Worm (Caenorhabditis elegans) whole organism, dauer: ENCODE measurements around the gene F53H1.3.
"Not testable (repeated sequence)": the region's sequence is repeated elsewhere in the genome, so short reads cannot be mapped to it uniquely, and the experiment has no call there.

Experiments used
- unc-62 ChIP-seq: sonication (generic microtip); optimal IDR thresholded peaks from 2 replicates; lab custom pipeline; 2017; ENCODE audit warnings: missing biosample characterization, missing genetic modification reagents, missing genetic modification characterization

Gene F53H1.3

DNA sequence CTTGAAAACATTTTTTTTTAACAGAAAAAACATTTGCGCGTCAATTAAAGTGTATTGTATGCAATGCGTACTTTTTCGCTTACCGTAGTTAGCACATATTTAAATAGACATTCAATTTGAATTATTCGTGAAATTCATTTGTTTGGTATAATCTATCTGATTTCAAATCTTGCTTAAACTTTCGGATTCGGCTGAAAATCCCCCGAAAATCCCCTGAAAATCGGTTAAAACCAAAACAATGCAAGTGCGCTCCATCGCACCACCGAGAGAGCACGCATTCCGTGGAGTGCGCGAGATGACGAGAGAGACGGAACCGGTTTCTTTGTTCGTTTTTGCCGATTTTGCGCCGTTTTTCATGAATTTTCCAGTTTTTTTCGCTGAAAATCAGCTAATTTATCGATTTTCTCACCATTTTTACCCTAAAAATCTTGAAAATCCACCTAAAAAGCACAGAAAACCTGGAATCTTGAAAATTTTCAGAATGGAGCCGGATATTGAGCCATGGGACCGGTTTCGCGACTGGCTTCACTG lies at the start of gene F53H1.3:
TSS of gene F53H1.3 (plus strand) at position 481 of the 531 bp plus-strand sequence.
- no peak for TF ChIP-seq unc-62 (GFP tag; lab: Kevin White, UChicago)

DNA sequence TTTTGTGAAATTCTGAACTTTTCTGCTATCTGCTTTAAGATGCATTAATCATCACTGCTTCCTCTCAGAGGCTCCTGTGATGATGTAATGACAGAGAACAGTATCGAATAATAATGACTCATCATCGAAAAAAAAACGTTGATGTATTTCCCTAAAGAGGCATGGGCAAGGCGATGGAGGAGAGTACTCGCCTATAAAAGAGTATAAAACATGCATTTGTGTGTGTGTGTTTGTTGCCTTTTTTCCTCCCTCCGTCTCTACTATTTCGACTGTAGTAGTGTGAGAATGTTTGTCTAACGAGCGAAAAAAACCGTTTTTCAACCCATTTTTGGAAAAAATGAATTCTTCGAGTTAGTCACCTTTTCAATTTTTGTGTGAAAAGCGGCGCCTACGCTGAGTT lies 44.1 kb upstream of the F53H1.3 start:
- no peak for TF ChIP-seq unc-62 (GFP tag; lab: Kevin White, UChicago)

DNA sequence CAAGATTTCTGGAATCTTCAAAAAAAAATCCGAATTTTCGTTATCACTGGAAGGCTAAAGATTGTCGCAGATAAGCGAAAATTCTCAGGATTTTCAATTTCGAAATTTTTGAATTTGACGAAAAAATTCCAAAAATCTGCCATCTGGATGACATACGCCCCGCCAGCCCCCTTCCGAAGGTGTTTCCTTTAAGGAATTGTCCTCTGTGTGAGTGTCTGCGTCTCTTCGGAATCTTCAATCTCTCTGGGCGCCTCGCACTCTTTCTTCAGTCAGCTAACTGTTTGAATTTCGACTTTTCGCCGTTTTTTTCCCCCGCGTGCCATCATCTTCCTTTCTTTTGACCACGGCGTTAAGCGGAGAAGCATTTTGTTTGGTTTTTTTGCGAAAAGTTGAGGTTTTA lies 42.4 kb upstream of the F53H1.3 start:
- TF ChIP-seq unc-62 (GFP tag; lab: Kevin White, UChicago) = no peak

DNA sequence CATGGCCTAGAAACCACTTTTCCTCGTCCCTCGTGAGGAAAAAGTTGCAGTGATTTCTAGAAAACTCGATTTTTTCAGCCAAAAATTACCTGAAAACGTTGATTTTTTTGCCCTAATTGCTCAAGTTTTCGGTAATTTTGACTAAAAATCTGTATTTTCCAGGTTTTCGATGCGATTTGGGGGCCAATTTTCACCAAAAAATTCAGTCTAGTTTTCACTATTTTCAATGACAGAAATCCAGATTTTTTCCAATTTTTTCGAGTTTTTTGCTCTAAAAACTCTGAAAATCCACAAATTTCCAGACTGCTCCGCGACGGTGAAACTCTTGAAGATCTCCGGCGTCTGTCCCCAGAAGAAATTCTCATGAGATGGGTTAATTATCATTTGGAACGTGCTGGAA lies 39.6 kb upstream of the F53H1.3 start, which contains the start of gene plst-1:
TSS of gene plst-1 (plus strand) at position 301 of the 400 bp plus-strand sequence.
- TF ChIP-seq unc-62 (GFP tag; lab: Kevin White, UChicago) = no peak

DNA sequence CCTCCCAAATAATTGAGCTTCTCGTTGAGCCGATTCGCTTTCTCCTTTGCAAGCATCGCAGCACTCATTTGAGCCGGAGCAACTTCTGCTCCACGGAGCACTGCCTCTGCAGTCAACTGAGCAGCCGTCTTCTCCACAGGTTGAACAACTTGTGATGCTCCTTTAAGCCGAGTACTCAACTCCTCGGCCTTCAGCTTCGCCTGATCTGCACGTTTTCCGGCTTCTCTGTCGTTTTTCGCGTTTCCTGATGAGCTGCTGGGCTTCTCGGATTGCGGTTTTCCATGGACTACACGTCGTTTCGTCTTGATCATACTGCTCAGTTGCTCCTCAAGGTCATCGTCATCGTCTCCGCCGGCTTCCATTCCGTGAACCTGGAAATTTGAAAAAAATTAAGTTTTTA lies 30.0 kb upstream of the F53H1.3 start:
- no peak for TF ChIP-seq unc-62 (GFP tag; lab: Kevin White, UChicago)

DNA sequence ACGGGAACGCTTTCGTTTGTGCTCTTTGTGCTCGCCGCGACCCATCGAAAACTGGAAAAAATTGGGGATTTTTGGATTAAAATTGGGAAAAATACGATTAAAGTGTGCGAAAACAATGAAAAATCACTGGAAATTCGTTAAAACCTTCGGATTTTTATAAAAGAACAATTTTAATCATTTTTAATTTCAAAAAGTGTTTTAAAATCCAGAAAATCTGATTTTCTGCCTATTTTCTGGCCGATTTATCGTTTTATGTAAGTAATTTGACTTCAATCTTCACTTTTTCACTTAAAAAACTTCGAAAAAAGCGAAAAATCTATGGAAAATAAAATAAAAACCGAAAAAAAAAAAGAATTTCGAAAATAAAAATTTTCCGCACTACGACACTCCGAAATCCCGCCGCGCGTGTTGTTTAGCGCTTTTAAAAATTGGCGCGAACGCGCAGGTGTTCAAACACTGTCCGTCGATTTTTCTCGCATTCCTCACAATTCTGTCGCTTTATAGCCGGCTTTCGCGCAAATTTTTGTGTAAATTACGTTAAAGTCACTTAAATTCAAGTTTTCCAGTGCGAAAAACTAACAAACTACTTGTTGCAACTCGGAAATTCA lies 19.3 kb upstream of the F53H1.3 start, which contains the start of the genes ddx-46 and F53H1.4:
TSS of gene ddx-46 (minus strand) at position 51 of the 608 bp plus-strand sequence.
TSS of gene F53H1.4 (plus strand) at position 567 of the 608 bp plus-strand sequence.
- TF ChIP-seq unc-62 (GFP tag; lab: Kevin White, UChicago) = no peak

DNA sequence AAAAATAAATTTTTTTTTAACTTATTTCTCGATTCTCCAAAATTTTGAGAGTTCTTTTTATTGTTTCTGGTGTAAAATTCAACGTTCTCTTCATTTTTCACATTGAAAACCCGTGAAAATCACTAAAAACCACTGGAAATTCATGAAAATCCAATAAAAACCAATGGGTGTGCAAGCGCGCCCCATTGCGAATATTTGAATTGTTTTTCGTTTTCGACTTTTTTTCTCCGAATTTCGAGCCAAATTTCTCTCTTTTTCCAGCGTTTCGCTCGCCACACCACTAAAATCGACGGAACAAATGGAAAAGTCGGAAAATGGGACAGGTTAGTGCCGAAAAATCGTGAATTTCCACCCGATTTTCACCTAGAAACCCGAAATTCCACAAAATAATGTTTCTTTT lies 18.6 kb upstream of the F53H1.3 start:
- TF ChIP-seq unc-62 (GFP tag; lab: Kevin White, UChicago) = no peak

DNA sequence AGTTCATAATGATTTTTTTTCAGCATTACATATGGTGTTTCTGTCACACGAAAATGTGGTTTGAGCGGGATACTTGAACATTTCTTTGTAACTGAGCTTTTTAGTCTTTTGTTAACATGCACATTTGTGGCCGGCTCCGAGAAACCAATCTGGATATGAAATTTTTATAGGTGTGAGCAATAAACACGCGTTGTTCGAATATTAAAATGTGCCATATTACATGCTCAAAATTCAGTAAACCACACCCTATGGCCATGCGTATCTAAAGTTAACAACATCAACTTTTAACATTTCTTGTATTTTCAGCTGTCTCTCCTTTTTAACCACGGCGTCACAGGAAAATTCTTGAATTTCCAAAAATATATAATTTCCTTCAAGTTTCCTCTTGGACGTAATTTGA lies 11.8 kb downstream of the F53H1.3 start, which contains the start of gene F58F6.6:
TSS of gene F58F6.6 (plus strand) at position 301 of the 400 bp plus-strand sequence.
- TF ChIP-seq unc-62 (GFP tag; lab: Kevin White, UChicago) = not testable (repeated sequence)

DNA sequence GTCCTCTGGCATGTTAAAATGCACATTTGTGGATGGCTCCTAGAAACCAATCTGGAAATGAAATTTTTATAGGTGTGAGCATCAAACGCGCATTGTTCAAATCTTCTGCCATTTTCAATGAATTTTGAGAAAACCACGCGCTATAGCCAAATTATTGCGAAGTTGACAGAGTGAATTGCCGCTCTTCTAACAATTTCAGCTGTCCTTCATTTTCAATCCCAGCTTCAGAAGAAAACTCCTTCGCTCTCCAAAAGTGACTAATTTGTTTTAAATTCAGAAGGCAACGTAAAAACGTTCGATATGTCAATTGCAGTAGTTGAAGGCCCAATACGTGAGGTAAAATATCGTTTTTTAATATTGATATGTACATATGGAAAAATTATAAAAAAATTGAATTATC lies 14.4 kb downstream of the F53H1.3 start, which contains the start of gene F58F6.5:
TSS of gene F58F6.5 (plus strand) at position 301 of the 400 bp plus-strand sequence.
- not testable (repeated sequence) for TF ChIP-seq unc-62 (GFP tag; lab: Kevin White, UChicago)

DNA sequence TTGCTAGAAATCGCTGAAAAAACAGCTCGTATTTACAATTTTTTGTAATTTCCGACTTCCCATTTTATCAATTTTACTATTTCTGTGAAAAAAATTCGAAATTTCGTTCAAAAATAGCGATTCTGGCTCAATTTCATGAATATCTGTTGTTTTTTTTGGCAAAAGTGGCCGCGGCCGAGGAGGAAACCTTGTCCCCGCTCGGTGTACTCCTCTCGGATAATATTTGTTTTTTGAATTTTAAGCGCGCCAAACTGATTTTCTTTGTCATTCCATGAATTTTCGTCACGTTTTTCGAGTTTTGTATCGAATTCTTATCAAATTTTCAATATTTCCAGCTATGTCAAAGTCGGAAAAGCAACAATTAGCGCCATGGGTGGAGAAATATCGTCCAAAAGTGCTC lies 18.0 kb downstream of the F53H1.3 start, which contains the start of gene rfc-2:
TSS of gene rfc-2 (plus strand) at position 334 of the 400 bp plus-strand sequence.
- no peak for TF ChIP-seq unc-62 (GFP tag; lab: Kevin White, UChicago)

DNA sequence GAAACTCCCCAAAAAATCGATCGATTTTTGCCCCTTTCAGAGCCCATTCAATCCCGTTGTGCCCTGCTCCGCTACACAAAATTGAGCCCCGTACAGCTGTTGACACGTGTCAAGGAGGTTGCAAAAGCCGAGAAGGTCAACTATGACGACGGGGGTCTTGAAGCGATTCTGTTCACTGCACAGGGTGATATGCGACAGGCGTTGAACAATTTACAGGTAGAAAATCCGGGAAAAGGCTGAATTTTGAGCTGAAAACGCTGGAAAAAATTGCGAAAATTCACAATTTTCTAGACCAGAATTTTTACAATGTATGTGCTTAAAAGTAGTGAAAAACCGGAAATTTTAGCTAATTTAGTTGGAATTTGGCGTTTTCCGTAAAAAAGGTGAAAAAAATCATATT lies 20.4 kb downstream of the F53H1.3 start:
- no peak for TF ChIP-seq unc-62 (GFP tag; lab: Kevin White, UChicago)

DNA sequence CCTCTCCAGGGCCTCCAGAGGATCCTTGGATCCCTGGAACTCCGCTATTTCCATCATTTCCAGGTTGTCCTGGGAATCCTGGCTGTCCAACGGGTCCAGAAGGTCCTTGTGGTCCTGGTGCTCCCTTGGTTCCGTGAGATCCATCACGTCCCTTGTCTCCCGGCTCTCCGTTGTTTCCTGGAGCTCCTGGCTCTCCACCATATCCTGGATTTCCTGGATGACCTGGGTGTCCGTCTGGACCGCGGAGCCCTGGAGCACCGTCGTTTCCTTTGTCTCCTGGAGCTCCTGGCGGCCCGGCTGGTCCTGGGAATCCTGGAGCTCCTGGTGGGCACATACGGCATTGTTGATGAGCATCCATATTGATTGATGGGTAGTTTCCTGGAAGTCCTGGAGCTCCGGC lies 24.8 kb downstream of the F53H1.3 start:
- TF ChIP-seq unc-62 (GFP tag; lab: Kevin White, UChicago) = no peak

DNA sequence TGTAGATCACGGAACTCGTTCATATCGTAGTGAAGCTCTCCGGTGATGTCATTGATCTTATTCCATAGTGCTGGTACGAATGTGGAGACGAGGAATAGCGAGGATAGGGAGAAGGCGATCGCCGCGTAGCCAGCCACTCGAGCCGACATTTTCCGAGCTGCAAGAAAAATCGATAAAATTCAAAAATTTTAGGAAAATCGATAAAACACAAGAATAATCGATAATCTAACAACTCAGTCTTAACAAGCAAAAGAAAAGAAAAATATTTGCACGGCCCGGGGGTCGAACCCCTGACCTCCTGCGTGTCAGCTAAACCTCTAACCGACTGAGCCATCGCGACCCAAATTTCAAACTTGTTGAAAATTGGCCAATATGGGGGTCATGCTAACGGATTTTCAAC lies 26.2 kb downstream of the F53H1.3 start, which contains the start of gene col-104:
TSS of gene col-104 (minus strand) at position 159 of the 400 bp plus-strand sequence.
- no peak for TF ChIP-seq unc-62 (GFP tag; lab: Kevin White, UChicago)

DNA sequence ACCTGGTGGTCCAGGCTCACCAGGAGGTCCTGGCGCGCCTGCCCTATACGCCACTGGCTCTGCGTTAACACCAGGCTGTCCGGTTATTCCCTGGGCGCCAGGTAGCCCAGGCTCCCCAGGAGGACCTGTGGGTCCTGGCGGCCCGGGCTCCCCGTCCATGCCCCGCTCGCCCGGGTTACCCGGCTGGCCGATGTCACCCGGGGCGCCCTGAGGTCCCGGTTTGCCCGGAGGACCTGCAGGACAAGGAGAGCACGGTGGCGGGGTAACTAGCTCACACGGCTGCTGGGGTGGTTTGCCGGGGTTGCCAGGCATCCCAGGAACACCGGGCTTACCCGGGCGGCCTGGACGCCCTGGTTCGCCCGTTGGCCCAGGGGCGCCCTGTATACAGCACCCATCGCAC lies 29.1 kb downstream of the F53H1.3 start:
- TF ChIP-seq unc-62 (GFP tag; lab: Kevin White, UChicago) = no peak

DNA sequence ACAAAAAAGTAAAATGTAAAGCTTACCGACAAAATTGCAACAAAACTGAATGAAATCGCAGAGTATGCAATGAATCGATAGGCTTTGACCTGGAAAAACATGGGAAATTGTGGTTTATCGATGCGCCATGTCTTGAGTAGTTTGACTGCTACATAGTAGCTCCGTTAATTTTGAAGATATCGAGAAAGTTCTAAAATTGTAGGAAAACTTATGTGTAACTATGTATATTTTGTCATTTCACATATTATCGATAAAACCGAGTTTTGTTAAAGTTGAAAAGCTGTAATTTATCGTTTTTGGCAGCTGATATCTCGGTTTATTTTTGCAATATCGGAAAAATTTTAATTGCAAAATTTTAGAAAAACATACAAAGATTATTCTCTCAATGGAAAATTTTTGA lies 30.2 kb downstream of the F53H1.3 start, which contains the start of gene col-105:
TSS of gene col-105 (minus strand) at position 101 of the 400 bp plus-strand sequence.
- TF ChIP-seq unc-62 (GFP tag; lab: Kevin White, UChicago) = no peak

DNA sequence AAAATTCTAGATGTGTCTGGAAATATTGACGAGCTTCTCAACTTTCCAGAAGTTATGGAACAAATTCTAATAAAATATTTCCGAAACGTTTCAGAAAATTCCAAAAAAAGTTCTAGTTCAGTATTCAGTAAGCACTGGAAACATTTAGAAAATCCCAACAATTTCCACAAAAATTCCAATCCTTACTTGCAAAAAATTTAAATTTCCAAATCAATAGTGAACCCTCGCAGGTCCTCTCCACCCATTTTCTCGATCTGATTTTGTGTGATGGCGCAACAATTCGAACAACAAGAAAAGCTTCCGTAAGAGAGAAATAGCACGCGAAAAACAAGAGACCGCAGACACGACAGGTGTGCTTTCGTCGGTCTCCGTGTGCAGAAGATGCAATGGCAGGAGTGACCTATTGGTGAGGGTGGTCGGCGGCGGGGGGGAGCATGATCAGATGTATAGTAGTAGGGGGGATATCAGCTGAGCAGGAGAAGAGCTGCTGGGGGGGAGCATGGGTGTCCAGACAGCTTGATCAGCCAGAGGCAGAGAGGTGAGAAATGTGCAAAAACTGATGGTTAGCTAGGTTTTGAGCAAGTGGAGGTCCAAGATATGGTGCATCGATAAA lies 32.8 kb downstream of the F53H1.3 start:
- no peak for TF ChIP-seq unc-62 (GFP tag; lab: Kevin White, UChicago)
